Worm (Caenorhabditis elegans): ENCODE data around the gene pfas-1.

pfas-1 gene

ce11 chrIII:4643262-4643661 lies at the start of gene pfas-1:
Gene pfas-1 (minus strand): TSS chrIII:4643310.
- TF ChIP-seq aly-1 (tag; optimal IDR thresholded peaks at IDR 0.05) (no peak), pes-1 (GFP tag; IDR thresholded peaks at IDR 0.05) (no peak), F13C5.2 (tag; optimal IDR thresholded peaks at IDR 0.05) (no peak), hnd-1 (tag; optimal IDR thresholded peaks at IDR 0.05) (no peak), tbx-37 (GFP tag; conservative IDR thresholded peaks at IDR 0.05) (no peak)

- TF ChIP-seq pes-1 (GFP tag; IDR thresholded peaks at IDR 0.05) (no peak), scrt-1 (GFP tag; IDR thresholded peaks at IDR 0.05) (peak; percentile 88), tbx-11 (GFP tag; IDR thresholded peaks at IDR 0.05) (peak; percentile 83), sea-1 (GFP tag; conservative IDR thresholded peaks at IDR 0.05) (no peak; the same call in 1 of the 2 replicates), flt-1 (GFP tag; IDR thresholded peaks at IDR 0.05) (peak; percentile 76), hmg-4 (GFP tag; optimal IDR thresholded peaks at IDR 0.05) (peak; percentile 91), aly-1 (tag; optimal IDR thresholded peaks at IDR 0.05) (peak; percentile 13), F13C5.2 (tag; optimal IDR thresholded peaks at IDR 0.05) (peak; percentile 41), tbx-37 (GFP tag; conservative IDR thresholded peaks at IDR 0.05) (peak; percentile 76), ama-1 (optimal IDR thresholded peaks at IDR 0.05) (no peak), ets-7 (tag; optimal IDR thresholded peaks at IDR 0.05) (peak; percentile 32), tra-4 (tag; optimal IDR thresholded peaks at IDR 0.05) (peak; percentile 76), hnd-1 (tag; optimal IDR thresholded peaks at IDR 0.05) (peak; percentile 64), hmbx-1 (tag; optimal IDR thresholded peaks at IDR 0.05) (peak; percentile 44), ceh-13 (GFP tag; optimal IDR thresholded peaks at IDR 0.05) (peak; percentile 80), B0310.2 (tag; optimal IDR thresholded peaks at IDR 0.05) (peak; percentile 69), ceh-36 (tag; optimal IDR thresholded peaks at IDR 0.05) (peak; percentile 84)
These were observed 46.5 kb upstream of the pfas-1 start for ce11 chrIII:4689595-4689994.

ce11 chrIII:4688965-4689364 lies 45.9 kb upstream of the pfas-1 start, which contains the start of gene ppat-1:
Gene ppat-1 (plus strand): TSS chrIII:4689280.
- no peak for TF ChIP-seq ama-1 (optimal IDR thresholded peaks at IDR 0.05)
- TF ChIP-seq hnd-1 (tag; optimal IDR thresholded peaks at IDR 0.05) = no peak
- TF ChIP-seq sea-1 (GFP tag; conservative IDR thresholded peaks at IDR 0.05) = no peak
- TF ChIP-seq aly-1 (tag; optimal IDR thresholded peaks at IDR 0.05) = no peak
- TF ChIP-seq F13C5.2 (tag; optimal IDR thresholded peaks at IDR 0.05) = no peak
- TF ChIP-seq ceh-13 (GFP tag; optimal IDR thresholded peaks at IDR 0.05) = no peak
- no peak for TF ChIP-seq ets-7 (tag; optimal IDR thresholded peaks at IDR 0.05)
- TF ChIP-seq flt-1 (GFP tag; IDR thresholded peaks at IDR 0.05) = no peak
- no peak for TF ChIP-seq tra-4 (tag; optimal IDR thresholded peaks at IDR 0.05)
- no peak for TF ChIP-seq hmg-4 (GFP tag; optimal IDR thresholded peaks at IDR 0.05)
- TF ChIP-seq tbx-11 (GFP tag; IDR thresholded peaks at IDR 0.05) = no peak
- no peak for TF ChIP-seq hmbx-1 (tag; optimal IDR thresholded peaks at IDR 0.05)
- no peak for TF ChIP-seq scrt-1 (GFP tag; IDR thresholded peaks at IDR 0.05)
- TF ChIP-seq B0310.2 (tag; optimal IDR thresholded peaks at IDR 0.05) = no peak
- no peak for TF ChIP-seq ceh-36 (tag; optimal IDR thresholded peaks at IDR 0.05)
- no peak for TF ChIP-seq tbx-37 (GFP tag; conservative IDR thresholded peaks at IDR 0.05)

ce11 chrIII:4688356-4688755 lies 45.2 kb upstream of the pfas-1 start, which contains the start of gene tag-243:
Gene tag-243 (minus strand): TSS chrIII:4688456.
- TF ChIP-seq tbx-11 (GFP tag; IDR thresholded peaks at IDR 0.05) (no peak), hmg-4 (GFP tag; optimal IDR thresholded peaks at IDR 0.05) (no peak), ceh-36 (tag; optimal IDR thresholded peaks at IDR 0.05) (no peak), scrt-1 (GFP tag; IDR thresholded peaks at IDR 0.05) (no peak), flt-1 (GFP tag; IDR thresholded peaks at IDR 0.05) (no peak), tra-4 (tag; optimal IDR thresholded peaks at IDR 0.05) (no peak), ets-7 (tag; optimal IDR thresholded peaks at IDR 0.05) (no peak), ceh-13 (GFP tag; optimal IDR thresholded peaks at IDR 0.05) (no peak), F13C5.2 (tag; optimal IDR thresholded peaks at IDR 0.05) (no peak), ama-1 (optimal IDR thresholded peaks at IDR 0.05) (no peak), B0310.2 (tag; optimal IDR thresholded peaks at IDR 0.05) (no peak), pes-1 (GFP tag; IDR thresholded peaks at IDR 0.05) (no peak), aly-1 (tag; optimal IDR thresholded peaks at IDR 0.05) (no peak), tbx-37 (GFP tag; conservative IDR thresholded peaks at IDR 0.05) (no peak), hmbx-1 (tag; optimal IDR thresholded peaks at IDR 0.05) (no peak), hnd-1 (tag; optimal IDR thresholded peaks at IDR 0.05) (no peak), sea-1 (GFP tag; conservative IDR thresholded peaks at IDR 0.05) (no peak)

ce11 chrIII:4687134-4687533 lies 44.0 kb upstream of the pfas-1 start:
- no peak for TF ChIP-seq ceh-13 (GFP tag; optimal IDR thresholded peaks at IDR 0.05)
- TF ChIP-seq sea-1 (GFP tag; conservative IDR thresholded peaks at IDR 0.05) = no peak
- no peak for TF ChIP-seq flt-1 (GFP tag; IDR thresholded peaks at IDR 0.05)
- TF ChIP-seq tbx-37 (GFP tag; conservative IDR thresholded peaks at IDR 0.05) = no peak
- TF ChIP-seq ama-1 (optimal IDR thresholded peaks at IDR 0.05) = no peak
- no peak for TF ChIP-seq hmg-4 (GFP tag; optimal IDR thresholded peaks at IDR 0.05)
- no peak for TF ChIP-seq hmbx-1 (tag; optimal IDR thresholded peaks at IDR 0.05)
- TF ChIP-seq ceh-36 (tag; optimal IDR thresholded peaks at IDR 0.05) = no peak
- no peak for TF ChIP-seq hnd-1 (tag; optimal IDR thresholded peaks at IDR 0.05)
- TF ChIP-seq scrt-1 (GFP tag; IDR thresholded peaks at IDR 0.05) = no peak
- TF ChIP-seq B0310.2 (tag; optimal IDR thresholded peaks at IDR 0.05) = no peak
- TF ChIP-seq aly-1 (tag; optimal IDR thresholded peaks at IDR 0.05) = no peak
- no peak for TF ChIP-seq pes-1 (GFP tag; IDR thresholded peaks at IDR 0.05)
- no peak for TF ChIP-seq ets-7 (tag; optimal IDR thresholded peaks at IDR 0.05)
- no peak for TF ChIP-seq F13C5.2 (tag; optimal IDR thresholded peaks at IDR 0.05)
- TF ChIP-seq tra-4 (tag; optimal IDR thresholded peaks at IDR 0.05) = no peak
- no peak for TF ChIP-seq tbx-11 (GFP tag; IDR thresholded peaks at IDR 0.05)

- TF ChIP-seq hnd-1 (tag; optimal IDR thresholded peaks at IDR 0.05) (no peak), tra-4 (tag; optimal IDR thresholded peaks at IDR 0.05) (no peak), scrt-1 (GFP tag; IDR thresholded peaks at IDR 0.05) (no peak), B0310.2 (tag; optimal IDR thresholded peaks at IDR 0.05) (no peak), ceh-13 (GFP tag; optimal IDR thresholded peaks at IDR 0.05) (no peak), hmbx-1 (tag; optimal IDR thresholded peaks at IDR 0.05) (no peak), aly-1 (tag; optimal IDR thresholded peaks at IDR 0.05) (no peak), pes-1 (GFP tag; IDR thresholded peaks at IDR 0.05) (no peak)
These were observed 36.9 kb upstream of the pfas-1 start, which contains the start of gene srg-11 for ce11 chrIII:4679963-4680484. Gene srg-11 (plus strand): TSS chrIII:4680013.

- no peak for TF ChIP-seq ets-7 (tag; optimal IDR thresholded peaks at IDR 0.05)
- TF ChIP-seq B0310.2 (tag; optimal IDR thresholded peaks at IDR 0.05) = no peak
These were observed 34.4 kb upstream of the pfas-1 start, which contains the start of gene srg-10 for ce11 chrIII:4677466-4677865. Gene srg-10 (plus strand): TSS chrIII:4677766.

Data from whole organism, early embryonic.